Fruit fly (Drosophila melanogaster) whole organism, wandering third instar larva: ENCODE results near the gene CG8292.

Experiments used
- Dif ChIP-seq: fragments of 200-275, 200-300 bp; sonication (Bioruptor generic); optimal IDR thresholded peaks from 2 replicates; lab custom pipeline; 2018; ENCODE audit warnings: missing biosample characterization, missing genetic modification characterization; ENCODE audit not compliant: partially characterized antibody
- Hr78 ChIP-seq: fragments of >200 bp; optimal IDR thresholded peaks from 2 replicates; lab custom pipeline; 2017; ENCODE audit warnings: missing biosample characterization, missing genetic modification characterization
- Myc ChIP-seq: fragments of >200 bp; optimal IDR thresholded peaks from 2 replicates; lab custom pipeline; 2017
- brk ChIP-seq: fragments of 200-800 bp; sonication (Bioruptor generic); optimal IDR thresholded peaks from 2 replicates; lab custom pipeline; 2016; ENCODE audit warnings: missing biosample characterization, mild to moderate bottlenecking, missing genetic modification characterization
- dl ChIP-seq, 2 experiments: fragments of 175-275, 200-275 bp in 1 of 2; fragments of 200-275 bp in 1 of 2; sonication (Bioruptor generic); optimal IDR thresholded peaks; lab custom pipeline; 2018; ENCODE audit warnings: mild to moderate bottlenecking in 2 of 2, missing biosample characterization in 2 of 2, missing genetic modification characterization in 2 of 2, moderate library complexity in 2 of 2; ENCODE audit not compliant: partially characterized antibody in 2 of 2, insufficient read depth in 1 of 2
- foxo ChIP-seq, 2 experiments: fragments of 200-800 bp; sonication (Bioruptor generic); optimal IDR thresholded peaks; 2 replicates in 1 of 2; 3 replicates in 1 of 2; lab custom pipeline; 2016 to 2017; ENCODE audit warnings: missing biosample characterization in 2 of 2, missing genetic modification characterization in 2 of 2
- psq ChIP-seq: fragments of 200-800 bp; sonication (Bioruptor generic); optimal IDR thresholded peaks from 3 replicates; lab custom pipeline; 2017; ENCODE audit warnings: missing biosample characterization, mild to moderate bottlenecking, missing genetic modification characterization, moderate library complexity
- sv ChIP-seq: fragments of 200-800 bp; sonication (Bioruptor generic); optimal IDR thresholded peaks from 3 replicates; lab custom pipeline; 2016; ENCODE audit warnings: missing biosample characterization, missing genetic modification characterization
- usp ChIP-seq: fragments of >200 bp; optimal IDR thresholded peaks from 2 replicates; lab custom pipeline; 2017; ENCODE audit warnings: missing biosample characterization, missing genetic modification characterization
- woc ChIP-seq: sonication (Bioruptor generic); optimal IDR thresholded peaks from 2 replicates; lab custom pipeline; 2016; ENCODE audit warnings: missing biosample characterization, mild to moderate bottlenecking, missing genetic modification characterization

- TF ChIP-seq woc (GFP tag; lab: Kevin White, UChicago): no peak
- TF ChIP-seq foxo (GFP tag; optimal IDR thresholded peaks at IDR 0.05; lab: Kevin White, UChicago): no peak
- TF ChIP-seq sv (GFP tag; lab: Kevin White, UChicago): no peak
- TF ChIP-seq Myc (lab: Kevin White, UChicago): no peak
- TF ChIP-seq usp (GFP tag; lab: Kevin White, UChicago): no peak
- TF ChIP-seq brk (GFP tag; lab: Kevin White, UChicago): no peak
- TF ChIP-seq dl (GFP tag; optimal IDR thresholded peaks at IDR 0.05; lab: Kevin White, UChicago; ENCODE audit: insufficient read depth in 1 of 2, partially characterized antibody in 2 of 2): no peak
- TF ChIP-seq Dif: no peak
- no peak for TF ChIP-seq psq (GFP tag; lab: Kevin White, UChicago)
- no peak for TF ChIP-seq Hr78 (GFP tag; lab: Kevin White, UChicago)
Measured at dm6 chr2L:8204366-8204765, 13.5 kb downstream of the CG8292 start.
